Worm (Caenorhabditis elegans) whole organism, mixed stage, embryonic: ENCODE measurements around the gene chw-1.

Experiments
- blmp-1 ChIP-seq: fragments of 150-350 bp; optimal IDR thresholded peaks from 2 replicates; lab custom pipeline; 2014; ENCODE audit warnings: missing biosample characterization, missing genetic modification characterization
- ces-1 ChIP-seq: fragments of 150-350 bp; optimal IDR thresholded peaks from 2 replicates; lab custom pipeline; 2014; ENCODE audit warnings: missing biosample characterization, missing genetic modification reagents, missing genetic modification characterization
- elt-1 ChIP-seq: sonication (generic microtip); optimal IDR thresholded peaks from 2 replicates; lab custom pipeline; 2017; ENCODE audit warnings: missing genetic modification characterization, mild to moderate bottlenecking, missing compliant biosample characterization, antibody characterized with exemption, moderate library complexity, borderline replicate concordance; ENCODE audit not compliant: insufficient read depth
- lin-32 ChIP-seq: fragments of 200-800 bp; sonication (Bioruptor generic); optimal IDR thresholded peaks from 2 replicates; lab custom pipeline; 2018; ENCODE audit warnings: mild to moderate bottlenecking, missing genetic modification characterization, missing compliant biosample characterization

ce11 chrV:10436612-10437011, 25.5 kb upstream of the chw-1 start, which contains the start of gene set-22:
- TF ChIP-seq blmp-1 (tag; lab: Kevin White, UChicago) (no peak), lin-32 (no peak), elt-1 (no peak), ces-1 (no peak)
